Fruit fly (Drosophila melanogaster): ENCODE results near the gene CG1486.
A peak's percentile ranks its signal among the peaks of the same experiment; 100 is the strongest.

Gene CG1486

dm6 chrX:21375595-21376047 is 51.8 kb downstream of the CG1486 start (continued):
- TF ChIP-seq ss (GFP tag; optimal IDR thresholded peaks at IDR 0.05) (peak in 1 of 2 experiments; percentile 36), achi (GFP tag; optimal IDR thresholded peaks at IDR 0.05) (peak; percentile 73), CG9139 (GFP tag; optimal IDR thresholded peaks at IDR 0.05) (no peak), CG6163 (GFP tag; IDR thresholded peaks at IDR 0.05) (peak; percentile 48; the same call in 2 of the 3 replicates), CG6276 (GFP tag; optimal IDR thresholded peaks at IDR 0.05) (peak; percentile 65), CG6792 (GFP tag; optimal IDR thresholded peaks at IDR 0.05) (peak; percentile 54), CG31627 (GFP tag; optimal IDR thresholded peaks at IDR 0.05) (no peak), CG6808 (GFP tag; optimal IDR thresholded peaks at IDR 0.05) (peak; percentile 28), CG34406 (GFP tag; optimal IDR thresholded peaks at IDR 0.05) (peak; percentile 63), Smox (GFP tag; optimal IDR thresholded peaks at IDR 0.05) (peak; percentile 9), CG8319 (GFP tag; optimal IDR thresholded peaks at IDR 0.05) (peak; percentile 36), Eip78C (GFP tag) (peak; percentile 80), fd85E (GFP tag; optimal IDR thresholded peaks at IDR 0.05) (no peak), CG7368 (GFP tag; optimal IDR thresholded peaks at IDR 0.05) (peak; percentile 46), CG3919 (GFP tag; optimal IDR thresholded peaks at IDR 0.05) (peak; percentile 66), CG8119 (GFP tag; IDR thresholded peaks at IDR 0.05) (peak; percentile 74), dsx (GFP tag; optimal IDR thresholded peaks at IDR 0.05; ENCODE audit: poor library complexity, severe bottlenecking) (peak; percentile 35), cyc (GFP tag; optimal IDR thresholded peaks at IDR 0.05) (peak; percentile 11), spab (GFP tag; optimal IDR thresholded peaks at IDR 0.05) (peak; percentile 8), Ets96B (tag; optimal IDR thresholded peaks at IDR 0.05) (peak; percentile 48), CG3032 (tag; optimal IDR thresholded peaks at IDR 0.05) (peak; percentile 61), Met (GFP tag; optimal IDR thresholded peaks at IDR 0.05) (peak; percentile 41), CG1621 (tag; optimal IDR thresholded peaks at IDR 0.05) (no peak), net (GFP tag; optimal IDR thresholded peaks at IDR 0.05) (peak; percentile 63), pdm3 (GFP tag; optimal IDR thresholded peaks at IDR 0.05) (peak; percentile 28), dac (GFP tag; optimal IDR thresholded peaks at IDR 0.05) (peak; percentile 37), Hr39 (GFP tag; optimal IDR thresholded peaks at IDR 0.05) (no peak), topi (GFP tag; optimal IDR thresholded peaks at IDR 0.05) (peak; percentile 17), Sox102F (GFP tag; optimal IDR thresholded peaks at IDR 0.05) (peak; percentile 37), Hr4 (GFP tag; optimal IDR thresholded peaks at IDR 0.05) (peak; percentile 30), fkh (GFP tag; optimal IDR thresholded peaks at IDR 0.05) (no peak), CG15336 (GFP tag; IDR thresholded peaks at IDR 0.05) (peak; percentile 76), Eip75B (GFP tag; optimal IDR thresholded peaks at IDR 0.05) (no peak), salr (GFP tag; optimal IDR thresholded peaks at IDR 0.05) (peak in 1 of 2 experiments; percentile 39), Lpt (GFP tag; optimal IDR thresholded peaks at IDR 0.05) (peak; percentile 65), CG16779 (tag; optimal IDR thresholded peaks at IDR 0.05) (peak; percentile 15)

All from whole organism, prepupa.